Worm (Caenorhabditis elegans): ENCODE results near the gene fkh-9.

fkh-9 gene

ce11 chrX:3832059-3832641, 5.4 kb upstream of the fkh-9 start:
- TF ChIP-seq aly-2 (tag; optimal IDR thresholded peaks at IDR 0.05) (no peak), peb-1 (tag; optimal IDR thresholded peaks at IDR 0.05) (no peak), R02D3.7 (tag; optimal IDR thresholded peaks at IDR 0.05) (no peak), mab-5 (tag; optimal IDR thresholded peaks at IDR 0.05) (no peak), nhr-77 (tag; optimal IDR thresholded peaks at IDR 0.05) (no peak), nhr-10 (tag; optimal IDR thresholded peaks at IDR 0.05) (no peak), gmeb-1 (tag; optimal IDR thresholded peaks at IDR 0.05) (peak; percentile 47), ztf-4 (tag; optimal IDR thresholded peaks at IDR 0.05) (no peak), ztf-11 (tag; optimal IDR thresholded peaks at IDR 0.05) (no peak), nhr-129 (tag; optimal IDR thresholded peaks at IDR 0.05) (peak; percentile 54), lin-11 (tag; optimal IDR thresholded peaks at IDR 0.05) (no peak), nhr-237 (tag; optimal IDR thresholded peaks at IDR 0.05) (no peak), ama-1 (optimal IDR thresholded peaks at IDR 0.05) (peak; percentile 52), lsy-2 (tag; optimal IDR thresholded peaks at IDR 0.05) (peak in 1 of 2 experiments; percentile 46), lin-39 (tag; optimal IDR thresholded peaks at IDR 0.05) (no peak), dmd-4 (tag; optimal IDR thresholded peaks at IDR 0.05) (no peak), elt-3 (tag; optimal IDR thresholded peaks at IDR 0.05) (no peak), elt-1 (tag; optimal IDR thresholded peaks at IDR 0.05) (no peak), sma-3 (GFP tag; optimal IDR thresholded peaks at IDR 0.05) (peak; percentile 48), F13H6.1 (tag; optimal IDR thresholded peaks at IDR 0.05) (peak; percentile 47), C34F6.9 (tag; optimal IDR thresholded peaks at IDR 0.05) (peak; percentile 19), sem-4 (tag; optimal IDR thresholded peaks at IDR 0.05) (no peak), alr-1 (tag; optimal IDR thresholded peaks at IDR 0.05) (no peak), nhr-25 (tag; optimal IDR thresholded peaks at IDR 0.05) (peak; percentile 52), crh-2 (tag; optimal IDR thresholded peaks at IDR 0.05) (peak; percentile 87), sma-9 (GFP tag; optimal IDR thresholded peaks at IDR 0.05) (peak; percentile 68), sma-9 (tag; optimal IDR thresholded peaks at IDR 0.05) (no peak), egl-27 (tag; optimal IDR thresholded peaks at IDR 0.05) (peak; percentile 18), ZK546.5 (tag; optimal IDR thresholded peaks at IDR 0.05) (no peak), unc-55 (GFP tag; optimal IDR thresholded peaks at IDR 0.05) (no peak), nhr-23 (tag; optimal IDR thresholded peaks at IDR 0.05) (no peak), ztf-1 (GFP tag; conservative IDR thresholded peaks at IDR 0.05) (no peak), lin-13 (GFP tag; optimal IDR thresholded peaks at IDR 0.05) (no peak), unc-39 (tag; optimal IDR thresholded peaks at IDR 0.05) (no peak), snpc-4 (tag; optimal IDR thresholded peaks at IDR 0.05) (no peak), mdl-1 (tag; optimal IDR thresholded peaks at IDR 0.05) (no peak), skn-1 (tag; optimal IDR thresholded peaks at IDR 0.05) (no peak), zag-1 (tag; optimal IDR thresholded peaks at IDR 0.05) (no peak), nhr-11 (tag; optimal IDR thresholded peaks at IDR 0.05) (no peak), unc-62 (GFP tag; optimal IDR thresholded peaks at IDR 0.05) (no peak), nhr-6 (tag; optimal IDR thresholded peaks at IDR 0.05) (no peak), Y55F3AM.14 (GFP tag; optimal IDR thresholded peaks at IDR 0.05) (no peak), nhr-12 (tag; optimal IDR thresholded peaks at IDR 0.05) (no peak), mbf-1 (tag; optimal IDR thresholded peaks at IDR 0.05) (no peak), blmp-1 (tag; optimal IDR thresholded peaks at IDR 0.05; ENCODE audit: insufficient read depth) (no peak), ceh-16 (tag; optimal IDR thresholded peaks at IDR 0.05) (no peak), nhr-21 (tag; optimal IDR thresholded peaks at IDR 0.05) (no peak), ceh-82 (tag; optimal IDR thresholded peaks at IDR 0.05) (no peak), fos-1 (tag; optimal IDR thresholded peaks at IDR 0.05) (peak; percentile 47)
